Fruit fly (Drosophila melanogaster): ENCODE data around the gene CG8064.

The CG8064 gene

dm6 chr3R:18249268-18249667 is 34.2 kb upstream of the CG8064 start (continued):
- TF ChIP-seq CG9727 (GFP tag; optimal IDR thresholded peaks at IDR 0.05), result no peak
- TF ChIP-seq CG11085 (GFP tag; IDR thresholded peaks at IDR 0.05), result no peak

dm6 chr3R:18250815-18251214 is 32.6 kb upstream of the CG8064 start, which contains the start of gene CG18598:
CG18598 (plus strand) TSS chr3R:18251115.
- TF ChIP-seq CG10543 (GFP tag; optimal IDR thresholded peaks at IDR 0.05) (no peak), Med (GFP tag) (peak; percentile 60), Ets65A (GFP tag) (peak; percentile 88), sens (GFP tag) (peak; percentile 34)

- TF ChIP-seq D19A (tag; optimal IDR thresholded peaks at IDR 0.05) (no peak), CG31224 (GFP tag; IDR thresholded peaks at IDR 0.05) (no peak), CG4404 (GFP tag; IDR thresholded peaks at IDR 0.05) (no peak), CG6683 (GFP tag; optimal IDR thresholded peaks at IDR 0.05) (no peak), Sin3A (optimal IDR thresholded peaks at IDR 0.05) (no peak), gcm (GFP tag; optimal IDR thresholded peaks at IDR 0.05) (no peak), sens-2 (GFP tag; IDR thresholded peaks at IDR 0.05) (no peak), CG11504 (tag; optimal IDR thresholded peaks at IDR 0.05) (no peak), Hr51 (GFP tag; optimal IDR thresholded peaks at IDR 0.05) (no peak), Sox100B (GFP tag; optimal IDR thresholded peaks at IDR 0.05) (no peak), CG8478 (optimal IDR thresholded peaks at IDR 0.05) (peak; percentile 53), CG3281 (GFP tag; optimal IDR thresholded peaks at IDR 0.05) (no peak), CG2875 (GFP tag; optimal IDR thresholded peaks at IDR 0.05) (no peak), gsb (GFP tag; IDR thresholded peaks at IDR 0.05) (no peak), otp (GFP tag; IDR thresholded peaks at IDR 0.05) (no peak), CG17568 (GFP tag; optimal IDR thresholded peaks at IDR 0.05) (no peak), Ets65A (GFP tag) (peak; percentile 31), CG11560 (tag; IDR thresholded peaks at IDR 0.05) (no peak)
Measured at dm6 chr3R:18251876-18252275, 31.6 kb upstream of the CG8064 start.

dm6 chr3R:18252578-18252977 is 30.9 kb upstream of the CG8064 start, which contains the start of gene CG12320:
CG12320 (minus strand) TSS chr3R:18252734.
- TF ChIP-seq MBD-R2 (GFP tag; IDR thresholded peaks at IDR 0.05) (peak; percentile 85), aop (GFP tag; IDR thresholded peaks at IDR 0.05) (no peak), gfzf (GFP tag; optimal IDR thresholded peaks at IDR 0.05) (peak; percentile 11), BEAF-32 (GFP tag; optimal IDR thresholded peaks at IDR 0.05) (peak; percentile 43), CG4617 (GFP tag; optimal IDR thresholded peaks at IDR 0.05; ENCODE audit: borderline replicate concordance) (peak; percentile 59), CG17328 (GFP tag; IDR thresholded peaks at IDR 0.05) (0 out of 2 replicates have a peak, but pooled peaks have one; percentile 8), Scr (GFP tag; IDR thresholded peaks at IDR 0.05; ENCODE audit: partially characterized antibody) (0 out of 2 replicates have a peak, but pooled peaks have one; percentile 25), CG12659 (GFP tag; optimal IDR thresholded peaks at IDR 0.05) (peak; percentile 5), CTCF (GFP tag; optimal IDR thresholded peaks at IDR 0.05) (peak; percentile 10), stwl (tag; optimal IDR thresholded peaks at IDR 0.05) (peak; percentile 71), Sin3A (optimal IDR thresholded peaks at IDR 0.05) (peak; percentile 8), CG16813 (GFP tag; IDR thresholded peaks at IDR 0.05; ENCODE audit: partially characterized antibody) (0 out of 3 replicates have a peak, but pooled peaks have one; percentile 17), CG10267 (tag; optimal IDR thresholded peaks at IDR 0.05) (peak; percentile 15), gcm (GFP tag; optimal IDR thresholded peaks at IDR 0.05) (peak; percentile 50), Sry-δ (GFP tag; optimal IDR thresholded peaks at IDR 0.05) (peak; percentile 41), CG14860 (GFP tag; IDR thresholded peaks at IDR 0.05; ENCODE audit: partially characterized antibody) (no peak), CG11504 (tag; optimal IDR thresholded peaks at IDR 0.05) (no peak), CG9797 (GFP tag; optimal IDR thresholded peaks at IDR 0.05) (peak; percentile 0), PHDP (tag; optimal IDR thresholded peaks at IDR 0.05) (no peak), h (optimal IDR thresholded peaks at IDR 0.05) (no peak), Dp (GFP tag; optimal IDR thresholded peaks at IDR 0.05) (peak; percentile 89), nerfin-2 (GFP tag; IDR thresholded peaks at IDR 0.05; ENCODE audit: partially characterized antibody) (peak; percentile 33; the same call in 1 of the 2 replicates), maf-S (GFP tag; optimal IDR thresholded peaks at IDR 0.05) (no peak), CG17359 (tag; optimal IDR thresholded peaks at IDR 0.05) (no peak), CG3847 (GFP tag; IDR thresholded peaks at IDR 0.05) (peak; percentile 53; the same call in 1 of the 2 replicates), Atf6 (GFP tag; IDR thresholded peaks at IDR 0.05) (no peak), pan (optimal IDR thresholded peaks at IDR 0.05) (no peak), pan (GFP tag; optimal IDR thresholded peaks at IDR 0.05 in 1 of 2, IDR thresholded peaks at IDR 0.05 in 1 of 2) (no peak)

Measured in whole organism, embryonic.